Fruit fly (Drosophila melanogaster): Measurements from ENCODE around the gene narya.

Gene narya

dm6 chrX:19494830-19495610 is 20.2 kb downstream of the narya start, which contains the start of the genes ksh, CG14200 and Pfrx (continued):
- TF ChIP-seq dmrt11E (tag; optimal IDR thresholded peaks at IDR 0.05), result no peak
- TF ChIP-seq CG2129 (GFP tag; IDR thresholded peaks at IDR 0.05; ENCODE audit: partially characterized antibody), result peak; percentile 59
- no peak for TF ChIP-seq sens-2 (GFP tag; IDR thresholded peaks at IDR 0.05)
- TF ChIP-seq CG10654 (GFP tag; optimal IDR thresholded peaks at IDR 0.05), result no peak
- TF ChIP-seq CG3065 (GFP tag; optimal IDR thresholded peaks at IDR 0.05), result no peak
- no peak for TF ChIP-seq CG10959 (GFP tag; IDR thresholded peaks at IDR 0.05)
- no peak for TF ChIP-seq CG8290 (GFP tag; optimal IDR thresholded peaks at IDR 0.05)
- TF ChIP-seq CG8290 (tag; optimal IDR thresholded peaks at IDR 0.05), result no peak
- no peak for TF ChIP-seq zf30C (GFP tag; optimal IDR thresholded peaks at IDR 0.05)
- no peak for TF ChIP-seq Taf1 (GFP tag; IDR thresholded peaks at IDR 0.05)
- no peak for TF ChIP-seq bsh (GFP tag; optimal IDR thresholded peaks at IDR 0.05)
- no peak for TF ChIP-seq nau (GFP tag; optimal IDR thresholded peaks at IDR 0.05)
- no peak for TF ChIP-seq org-1 (GFP tag; optimal IDR thresholded peaks at IDR 0.05)
- TF ChIP-seq ERR (GFP tag; optimal IDR thresholded peaks at IDR 0.05), result no peak
- TF ChIP-seq Mrtf (GFP tag; IDR thresholded peaks at IDR 0.05), result no peak
- no peak for TF ChIP-seq CG34376 (GFP tag; optimal IDR thresholded peaks at IDR 0.05)
- TF ChIP-seq CG3163 (GFP tag; optimal IDR thresholded peaks at IDR 0.05), result no peak

- no peak for TF ChIP-seq CG13123 (GFP tag; optimal IDR thresholded peaks at IDR 0.05)
- TF ChIP-seq fd96Cb (tag; optimal IDR thresholded peaks at IDR 0.05), result peak; percentile 58
- peak; percentile 73 for TF ChIP-seq gem (tag; optimal IDR thresholded peaks at IDR 0.05)
- peak; percentile 70 for TF ChIP-seq MESR4 (GFP tag; optimal IDR thresholded peaks at IDR 0.05)
- peak; percentile 45; the same call in 1 of the 2 replicates for TF ChIP-seq bowl (GFP tag; IDR thresholded peaks at IDR 0.05)
- TF ChIP-seq Aef1 (GFP tag; IDR thresholded peaks at IDR 0.05), result peak; percentile 22; the same call in 1 of the 3 replicates
- TF ChIP-seq HLH3B (GFP tag; IDR thresholded peaks at IDR 0.05), result peak; percentile 47; the same call in 1 of the 2 replicates
- TF ChIP-seq MBD-R2 (GFP tag; IDR thresholded peaks at IDR 0.05), result peak; percentile 33; the same call in 1 of the 2 replicates
- peak; percentile 54 for TF ChIP-seq schlank (tag; optimal IDR thresholded peaks at IDR 0.05)
- no peak; the same call in 1 of the 2 replicates for TF ChIP-seq Oaz (GFP tag; IDR thresholded peaks at IDR 0.05)
- TF ChIP-seq Antp (GFP tag; optimal IDR thresholded peaks at IDR 0.05), result peak; percentile 73
- no peak for TF ChIP-seq BEAF-32 (GFP tag; optimal IDR thresholded peaks at IDR 0.05)
- TF ChIP-seq Hand (GFP tag; optimal IDR thresholded peaks at IDR 0.05), result peak; percentile 43
- no peak for TF ChIP-seq CG2199 (GFP tag; IDR thresholded peaks at IDR 0.05)
- TF ChIP-seq CG14965 (GFP tag; optimal IDR thresholded peaks at IDR 0.05; ENCODE audit: borderline replicate concordance), result no peak
- TF ChIP-seq CG10366 (GFP tag; IDR thresholded peaks at IDR 0.05), result peak; percentile 42
- no peak for TF ChIP-seq tio (GFP tag; optimal IDR thresholded peaks at IDR 0.05)
- TF ChIP-seq jing (GFP tag; optimal IDR thresholded peaks at IDR 0.05), result no peak
- TF ChIP-seq Usf (GFP tag; optimal IDR thresholded peaks at IDR 0.05), result peak; percentile 24
- peak; percentile 33 for TF ChIP-seq Dad (GFP tag; optimal IDR thresholded peaks at IDR 0.05)
- TF ChIP-seq CG3838 (GFP tag; optimal IDR thresholded peaks at IDR 0.05), result no peak
- TF ChIP-seq CG8924 (tag; optimal IDR thresholded peaks at IDR 0.05), result peak; percentile 34
- TF ChIP-seq CTCF (GFP tag; optimal IDR thresholded peaks at IDR 0.05), result no peak
- no peak for TF ChIP-seq Dfd (GFP tag; optimal IDR thresholded peaks at IDR 0.05)
- peak; percentile 59 for TF ChIP-seq Mrtf (GFP tag; IDR thresholded peaks at IDR 0.05)
- peak; percentile 78 for TF ChIP-seq slbo (GFP tag; IDR thresholded peaks at IDR 0.05)
- no peak for TF ChIP-seq ara (GFP tag; IDR thresholded peaks at IDR 0.05)
- TF ChIP-seq CG14014 (GFP tag; IDR thresholded peaks at IDR 0.05), result peak; percentile 75
- peak; percentile 30 for TF ChIP-seq CG9437 (GFP tag; optimal IDR thresholded peaks at IDR 0.05)
- no peak; the same call in 1 of the 2 replicates for TF ChIP-seq Taf1 (GFP tag; IDR thresholded peaks at IDR 0.05)
- no peak for TF ChIP-seq sd (tag; optimal IDR thresholded peaks at IDR 0.05)
- no peak for TF ChIP-seq CG6791 (GFP tag; IDR thresholded peaks at IDR 0.05; ENCODE audit: partially characterized antibody)
Observed at dm6 chrX:19495611-19496583, 21.0 kb downstream of the narya start.
